Fruit fly (Drosophila melanogaster): Measurements from ENCODE around the gene Fbxl7.
"Not testable (repeated sequence)": the region's sequence is repeated elsewhere in the genome, so short reads cannot be mapped to it uniquely, and the experiment has no call there.

DNA sequence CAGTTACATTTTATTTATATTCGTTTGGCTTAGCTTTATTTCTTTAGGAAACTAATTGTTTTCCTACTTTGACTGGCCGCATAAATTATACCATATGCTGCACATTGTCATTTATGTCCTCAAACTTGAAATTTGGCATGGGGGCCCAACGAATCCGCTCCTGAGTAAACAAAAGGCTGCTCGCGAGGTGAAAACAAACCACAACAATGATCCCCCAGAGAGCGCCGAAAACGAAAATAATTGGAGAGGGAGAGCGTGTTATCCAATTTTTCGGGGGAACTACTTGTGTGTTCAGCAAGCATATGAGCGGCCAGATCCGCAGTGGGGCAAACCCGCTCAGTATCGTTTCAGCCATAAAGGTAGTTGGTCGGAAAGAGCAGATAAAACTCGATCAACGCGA, 12.6 kb upstream of the Fbxl7 start, which contains the start of gene EndoU:
- TF ChIP-seq Hr96 (GFP tag; optimal IDR thresholded peaks at IDR 0.05); bab1 (GFP tag; optimal IDR thresholded peaks at IDR 0.05); pad (GFP tag; optimal IDR thresholded peaks at IDR 0.05); toe (GFP tag; optimal IDR thresholded peaks at IDR 0.05); ovo (GFP tag; optimal IDR thresholded peaks at IDR 0.05); CG7045 (GFP tag; optimal IDR thresholded peaks at IDR 0.05); Crg-1 (GFP tag; optimal IDR thresholded peaks at IDR 0.05); CG11617 (GFP tag; optimal IDR thresholded peaks at IDR 0.05); cnc (optimal IDR thresholded peaks at IDR 0.05); CG33017 (tag; optimal IDR thresholded peaks at IDR 0.05); Mnt (GFP tag; optimal IDR thresholded peaks at IDR 0.05); CG1620 (GFP tag; optimal IDR thresholded peaks at IDR 0.05); cic (GFP tag; optimal IDR thresholded peaks at IDR 0.05); CG7101 (tag; optimal IDR thresholded peaks at IDR 0.05): not testable (repeated sequence)
